Worm (Caenorhabditis elegans) whole organism, early embryonic: ENCODE data around the gene W08F4.5.

Source experiments
- ama-1 ChIP-seq: fragments of 150-350 bp; optimal IDR thresholded peaks from 2 replicates; lab custom pipeline; 2014
- ets-7 ChIP-seq: sonication (generic microtip); optimal IDR thresholded peaks from 2 replicates; lab custom pipeline; 2016; ENCODE audit warnings: missing genotype, missing genetic modification characterization, missing compliant biosample characterization
- sea-1 ChIP-seq: fragments of 200-800 bp; sonication (Bioruptor generic); conservative IDR thresholded peaks from 2 replicates; pipeline ENCODE4 v1.3.6; 2022; ENCODE audit warnings: missing genetic modification characterization, missing compliant biosample characterization

ce11 chrII:536775-537174 is 31.9 kb downstream of the W08F4.5 start, which contains the start of gene T27A1.2:
- TF ChIP-seq ets-7, result no peak
- no peak for TF ChIP-seq ama-1 (lab: Kevin White, UChicago)
- TF ChIP-seq sea-1, result no peak
